Worm (Caenorhabditis elegans) whole organism, L1 larva: ENCODE results near the gene C03H5.9.

ENCODE experiments used
- C04F5.9 ChIP-seq: sonication (generic microtip); optimal IDR thresholded peaks from 2 replicates; lab custom pipeline; 2016; ENCODE audit warnings: missing genetic modification characterization, missing compliant biosample characterization
- F16B12.6 ChIP-seq: fragments of 150-350 bp; optimal IDR thresholded peaks from 2 replicates; lab custom pipeline; 2014; ENCODE audit warnings: missing biosample characterization, missing genetic modification characterization
- aha-1 ChIP-seq: fragments of 150-350 bp; optimal IDR thresholded peaks from 2 replicates; lab custom pipeline; 2014; ENCODE audit warnings: missing biosample characterization, missing genetic modification characterization
- alr-1 ChIP-seq: fragments of 200-800 bp; sonication (Bioruptor generic); optimal IDR thresholded peaks from 2 replicates; lab custom pipeline; 2018; ENCODE audit warnings: borderline replicate concordance, mild to moderate bottlenecking, missing genetic modification characterization, missing compliant biosample characterization
- aly-2 ChIP-seq: fragments of 150-350 bp; optimal IDR thresholded peaks from 2 replicates; lab custom pipeline; 2014; ENCODE audit warnings: missing biosample characterization, missing genetic modification characterization
- blmp-1 ChIP-seq: fragments of 150-350 bp; optimal IDR thresholded peaks from 2 replicates; lab custom pipeline; 2014; ENCODE audit warnings: missing biosample characterization, missing genetic modification characterization
- ceh-90 ChIP-seq: sonication (generic microtip); optimal IDR thresholded peaks from 2 replicates; lab custom pipeline; 2016; ENCODE audit warnings: missing genetic modification characterization, missing compliant biosample characterization
- dpl-1 ChIP-seq, 3 experiments: fragments of 150-350 bp in 2 of 3; sonication (generic microtip) in 1 of 3; optimal IDR thresholded peaks; 2 replicates each; lab custom pipeline; 2014 to 2017; ENCODE audit warnings: missing biosample characterization in 3 of 3, missing genetic modification characterization in 3 of 3, missing genetic modification reagents in 3 of 3
- efl-1 ChIP-seq, 4 experiments: fragments of 150-350 bp; optimal IDR thresholded peaks in 3 of 4; peaks in 1 of 4; 1 replicate in 1 of 4; 2 replicates in 3 of 4; lab custom pipeline; 2014; ENCODE audit warnings: missing biosample characterization in 2 of 4, missing genetic modification characterization in 2 of 4, missing genetic modification reagents in 2 of 4
- elt-2 ChIP-seq: sonication (generic microtip); optimal IDR thresholded peaks from 2 replicates; lab custom pipeline; 2016; ENCODE audit warnings: missing genetic modification characterization, mild to moderate bottlenecking, inconsistent platforms, missing compliant biosample characterization, missing genetic modification reagents
- ets-5 ChIP-seq: fragments of 200-800 bp; sonication (Bioruptor generic); IDR thresholded peaks from 2 replicates; pipeline ENCODE4 v1.3.6; 2022; ENCODE audit warnings: missing genetic modification characterization, missing compliant biosample characterization
- fkh-10 ChIP-seq: sonication (generic microtip); optimal IDR thresholded peaks from 2 replicates; lab custom pipeline; 2017; ENCODE audit warnings: missing biosample characterization, missing genetic modification reagents, missing genetic modification characterization
- fkh-4 ChIP-seq: sonication (generic microtip); optimal IDR thresholded peaks from 2 replicates; lab custom pipeline; 2016; ENCODE audit warnings: missing compliant biosample characterization, missing genetic modification characterization, borderline replicate concordance
- hlh-17 ChIP-seq: fragments of 200-800 bp; sonication (Bioruptor generic); optimal IDR thresholded peaks from 2 replicates; lab custom pipeline; 2018; ENCODE audit warnings: missing genetic modification characterization, mild to moderate bottlenecking, missing compliant biosample characterization, moderate library complexity, borderline replicate concordance
- hpl-2 ChIP-seq: fragments of 150-350 bp; optimal IDR thresholded peaks from 2 replicates; lab custom pipeline; 2014; ENCODE audit warnings: missing biosample characterization, missing genetic modification reagents, missing genetic modification characterization
- irx-1 ChIP-seq: sonication (generic microtip); optimal IDR thresholded peaks from 2 replicates; lab custom pipeline; 2016; ENCODE audit warnings: missing genetic modification characterization, missing compliant biosample characterization
- isw-1 ChIP-seq: fragments of 200-800 bp; sonication (Bioruptor generic); IDR thresholded peaks from 2 replicates; pipeline ENCODE4 v1.3.6; 2022; ENCODE audit warnings: missing genetic modification characterization, missing compliant biosample characterization
- lin-13 ChIP-seq: fragments of 150-350 bp; optimal IDR thresholded peaks from 2 replicates; lab custom pipeline; 2014; ENCODE audit warnings: missing biosample characterization, missing genetic modification reagents, missing genetic modification characterization
- lin-39 ChIP-seq: fragments of 150-350 bp; optimal IDR thresholded peaks from 2 replicates; lab custom pipeline; 2014; ENCODE audit warnings: missing biosample characterization, missing genetic modification reagents, missing genetic modification characterization
- lir-3 ChIP-seq: sonication (generic microtip); optimal IDR thresholded peaks from 2 replicates; lab custom pipeline; 2016; ENCODE audit warnings: mild to moderate bottlenecking, missing genetic modification characterization, moderate library complexity, missing compliant biosample characterization; ENCODE audit not compliant: poor library complexity
- mab-9 ChIP-seq: fragments of 200-800 bp; sonication (Bioruptor generic); IDR thresholded peaks from 2 replicates; pipeline ENCODE4 v1.3.6; 2022; ENCODE audit warnings: missing genetic modification reagents, missing genetic modification characterization, missing compliant biosample characterization
- mdl-1 ChIP-seq, 2 experiments: fragments of 150-350 bp; optimal IDR thresholded peaks; 2 replicates each; lab custom pipeline; 2014 to 2017; ENCODE audit warnings: missing biosample characterization in 2 of 2, missing genetic modification characterization in 2 of 2, inconsistent platforms in 1 of 2
- nhr-12 ChIP-seq: sonication (generic microtip); optimal IDR thresholded peaks from 2 replicates; lab custom pipeline; 2017; ENCODE audit warnings: missing biosample characterization, missing genetic modification characterization
- nhr-19 ChIP-seq: fragments of 200-800 bp; sonication (Bioruptor generic); conservative IDR thresholded peaks from 2 replicates; pipeline ENCODE4 v1.3.6; 2022; ENCODE audit warnings: missing genetic modification characterization, missing compliant biosample characterization
- nhr-20 ChIP-seq: sonication (generic microtip); optimal IDR thresholded peaks from 2 replicates; lab custom pipeline; 2016; ENCODE audit warnings: mild to moderate bottlenecking, missing genetic modification characterization, missing compliant biosample characterization
- nhr-28 ChIP-seq: fragments of 150-350 bp; optimal IDR thresholded peaks from 2 replicates; lab custom pipeline; 2014; ENCODE audit warnings: missing biosample characterization, missing genetic modification characterization
- nhr-47 ChIP-seq: sonication (generic microtip); optimal IDR thresholded peaks from 2 replicates; lab custom pipeline; 2016; ENCODE audit warnings: mild to moderate bottlenecking, missing genetic modification characterization, moderate library complexity, missing compliant biosample characterization
- nhr-71 ChIP-seq: sonication (generic microtip); optimal IDR thresholded peaks from 2 replicates; lab custom pipeline; 2016; ENCODE audit warnings: mild to moderate bottlenecking, missing genetic modification characterization, moderate library complexity, missing compliant biosample characterization
- nhr-76 ChIP-seq: sonication (generic microtip); optimal IDR thresholded peaks from 2 replicates; lab custom pipeline; 2017; ENCODE audit warnings: missing biosample characterization, missing genetic modification characterization
- nhr-77 ChIP-seq: fragments of 150-350 bp; optimal IDR thresholded peaks from 2 replicates; lab custom pipeline; 2014; ENCODE audit warnings: missing biosample characterization, missing genetic modification characterization
- nhr-84 ChIP-seq: sonication (generic microtip); optimal IDR thresholded peaks from 2 replicates; lab custom pipeline; 2017; ENCODE audit warnings: missing biosample characterization, missing genetic modification characterization
- nhr-85 ChIP-seq: sonication (generic microtip); peaks from one replicate; lab custom pipeline; 2016; ENCODE audit warnings: missing genetic modification characterization, inconsistent platforms, missing compliant biosample characterization
- pax-3 ChIP-seq: fragments of 200-800 bp; sonication (Bioruptor generic); optimal IDR thresholded peaks from 2 replicates; lab custom pipeline; 2018; ENCODE audit warnings: mild to moderate bottlenecking, missing genetic modification characterization, moderate library complexity, missing compliant biosample characterization
- pqm-1 ChIP-seq: sonication (generic microtip); optimal IDR thresholded peaks from 3 replicates; lab custom pipeline; 2017; ENCODE audit warnings: missing biosample characterization, missing genetic modification characterization
- rnt-1 ChIP-seq: sonication (generic microtip); optimal IDR thresholded peaks from 2 replicates; lab custom pipeline; 2016; ENCODE audit warnings: mild to moderate bottlenecking, missing genetic modification characterization, moderate library complexity, missing compliant biosample characterization
- skn-1 ChIP-seq: fragments of 150-350 bp; optimal IDR thresholded peaks from 2 replicates; lab custom pipeline; 2014; ENCODE audit warnings: missing biosample characterization, missing genetic modification characterization
- sox-4 ChIP-seq: sonication (generic microtip); optimal IDR thresholded peaks from 2 replicates; lab custom pipeline; 2016; ENCODE audit warnings: missing genetic modification characterization, missing compliant biosample characterization
- swsn-7 ChIP-seq: sonication (generic microtip); optimal IDR thresholded peaks from 2 replicates; lab custom pipeline; 2016; ENCODE audit warnings: missing genetic modification characterization, missing compliant biosample characterization
- unc-130 ChIP-seq: fragments of 150-350 bp; optimal IDR thresholded peaks from 2 replicates; lab custom pipeline; 2017; ENCODE audit warnings: missing biosample characterization, missing genetic modification characterization, inconsistent platforms
- unc-62 ChIP-seq: fragments of 150-350 bp; optimal IDR thresholded peaks from 2 replicates; lab custom pipeline; 2014; ENCODE audit warnings: missing biosample characterization, missing genetic modification reagents, missing genetic modification characterization
- unc-86 ChIP-seq: sonication (generic microtip); optimal IDR thresholded peaks from 2 replicates; lab custom pipeline; 2016; ENCODE audit warnings: missing genetic modification characterization, missing compliant biosample characterization
- vab-15 ChIP-seq: sonication (generic microtip); optimal IDR thresholded peaks from 2 replicates; lab custom pipeline; 2017; ENCODE audit warnings: missing genotype, mild to moderate bottlenecking, missing genetic modification characterization, missing compliant biosample characterization
- ztf-11 ChIP-seq, 2 experiments: sonication (generic microtip); optimal IDR thresholded peaks; 2 replicates each; lab custom pipeline; 2016 to 2017; ENCODE audit warnings: missing genetic modification characterization in 2 of 2, missing biosample characterization in 1 of 2, missing compliant biosample characterization in 1 of 2

The C03H5.9 gene

ce11 chrII:385957-386356, 7.5 kb downstream of the C03H5.9 start, which contains the start of gene C03H5.3 (continued):
- TF ChIP-seq unc-130 (tag; lab: Kevin White, UChicago) (no peak), aly-2 (tag; lab: Kevin White, UChicago) (no peak), irx-1 (tag; lab: Kevin White, UChicago) (peak; percentile 27), nhr-77 (tag; lab: Kevin White, UChicago) (no peak), F16B12.6 (tag; lab: Kevin White, UChicago) (peak; percentile 96), nhr-47 (tag; lab: Kevin White, UChicago) (peak; percentile 75), lir-3 (tag; lab: Kevin White, UChicago) (no peak), nhr-28 (no peak), nhr-71 (tag; lab: Kevin White, UChicago) (peak; percentile 72), unc-62 (GFP tag; lab: Kevin White, UChicago) (no peak), unc-86 (tag; lab: Kevin White, UChicago) (peak; percentile 41), fkh-4 (tag; lab: Kevin White, UChicago) (no peak), isw-1 (GFP tag; lab: Robert Waterston, UW) (peak; percentile 39), nhr-19 (GFP tag; lab: Robert Waterston, UW) (peak; percentile 31; the same call in 1 of the 2 replicates), rnt-1 (no peak), aha-1 (tag; lab: Kevin White, UChicago) (no peak), hpl-2 (GFP tag; lab: Kevin White, UChicago) (no peak), vab-15 (tag; lab: Kevin White, UChicago) (no peak), pax-3 (tag; lab: Kevin White, UChicago) (no peak), nhr-12 (no peak), C04F5.9 (no peak), ztf-11 (tag; optimal IDR thresholded peaks at IDR 0.05; lab: Kevin White, UChicago) (no peak), nhr-20 (tag; lab: Kevin White, UChicago) (peak; percentile 49), blmp-1 (tag; lab: Kevin White, UChicago) (peak; percentile 52), nhr-76 (tag; lab: Kevin White, UChicago) (no peak), skn-1 (tag; lab: Kevin White, UChicago) (peak; percentile 58)

ce11 chrII:387844-388355, 9.4 kb downstream of the C03H5.9 start:
- TF ChIP-seq blmp-1 (tag; lab: Kevin White, UChicago) (peak; percentile 22), unc-130 (tag; lab: Kevin White, UChicago) (no peak), skn-1 (tag; lab: Kevin White, UChicago) (no peak), nhr-84 (tag; lab: Kevin White, UChicago) (no peak), nhr-19 (GFP tag; lab: Robert Waterston, UW) (no peak), pqm-1 (tag; lab: Kevin White, UChicago) (no peak), efl-1 (optimal IDR thresholded peaks at IDR 0.05; lab: Kevin White, UChicago) (peak; percentile 17 to 28), efl-1 (GFP tag; optimal IDR thresholded peaks at IDR 0.05 in 1 of 2; lab: Kevin White, UChicago) (peak in 1 of 2 experiments; percentile 92), F16B12.6 (tag; lab: Kevin White, UChicago) (peak; percentile 1), mab-9 (GFP tag; lab: Robert Waterston, UW) (no peak), nhr-85 (tag; lab: Kevin White, UChicago) (no peak), dpl-1 (GFP tag; optimal IDR thresholded peaks at IDR 0.05; lab: Kevin White, UChicago) (peak in 1 of 3 experiments; percentile 15)

DNA sequence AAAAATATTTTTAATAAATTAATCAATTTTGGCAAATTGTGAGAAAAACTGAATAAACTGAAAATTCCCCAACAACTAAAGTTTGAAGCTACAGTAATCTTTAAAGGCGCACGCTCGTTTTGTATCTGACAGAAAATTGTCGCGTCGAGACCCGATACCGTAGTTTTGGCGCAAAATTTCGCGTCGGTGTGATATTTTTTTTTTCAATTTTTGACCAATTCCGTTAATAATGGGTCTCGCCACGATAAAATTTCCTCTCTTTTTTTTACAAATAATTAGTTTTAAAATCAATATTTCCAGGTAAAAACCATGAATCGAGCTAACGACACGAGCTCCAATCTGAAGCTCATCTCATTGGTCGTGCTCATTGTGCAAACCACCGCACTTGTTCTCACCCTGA, 10.1 kb downstream of the C03H5.9 start, which contains the start of gene nstp-4:
Gene nstp-4, plus strand, starts transcription at position 301 of the 400 bp plus-strand sequence.
- no peak for TF ChIP-seq alr-1 (tag; lab: Kevin White, UChicago)
- TF ChIP-seq unc-62 (GFP tag; lab: Kevin White, UChicago): no peak
- no peak for TF ChIP-seq irx-1 (tag; lab: Kevin White, UChicago)
- no peak for TF ChIP-seq lin-13 (GFP tag; lab: Kevin White, UChicago)
- TF ChIP-seq rnt-1: no peak
- TF ChIP-seq skn-1 (tag; lab: Kevin White, UChicago): no peak
- TF ChIP-seq lir-3 (tag; lab: Kevin White, UChicago): no peak
- no peak for TF ChIP-seq blmp-1 (tag; lab: Kevin White, UChicago)
- TF ChIP-seq lin-39 (tag; lab: Kevin White, UChicago): no peak
- no peak for TF ChIP-seq sox-4 (tag; lab: Kevin White, UChicago)
- TF ChIP-seq aha-1 (tag; lab: Kevin White, UChicago): no peak
- no peak for TF ChIP-seq F16B12.6 (tag; lab: Kevin White, UChicago)
- no peak for TF ChIP-seq swsn-7 (tag; lab: Kevin White, UChicago)
- no peak for TF ChIP-seq hlh-17 (GFP tag; lab: Kevin White, UChicago)
- TF ChIP-seq ets-5 (GFP tag; lab: Robert Waterston, UW): no peak
- TF ChIP-seq ceh-90 (tag; lab: Kevin White, UChicago): no peak
- TF ChIP-seq mdl-1 (tag; optimal IDR thresholded peaks at IDR 0.05; lab: Kevin White, UChicago): no peak
- no peak for TF ChIP-seq nhr-28
- TF ChIP-seq fkh-10: no peak
- no peak for TF ChIP-seq elt-2 (tag; lab: Kevin White, UChicago)
